Worm (Caenorhabditis elegans) whole organism, L4 larva: ENCODE results near the gene Y54G2A.44.
A peak's percentile ranks its signal among the peaks of the same experiment; 100 is the strongest.
"Not testable (repeated sequence)": the region's sequence is repeated elsewhere in the genome, so short reads cannot be mapped to it uniquely, and the experiment has no call there.

Experiments used
- D1046.2 ChIP-seq: fragments of 200-800 bp; sonication (Bioruptor generic); IDR thresholded peaks from 2 replicates; pipeline ENCODE4 v1.3.6; 2022; ENCODE audit warnings: missing genetic modification characterization, missing compliant biosample characterization
- F44E2.7 ChIP-seq: fragments of 200-800 bp; sonication (Bioruptor generic); IDR thresholded peaks from 2 replicates; pipeline ENCODE4 v2.1.2; 2022; ENCODE audit warnings: missing genetic modification characterization, missing compliant biosample characterization
- T20F7.1 ChIP-seq: fragments of 200-800 bp; sonication (Bioruptor generic); optimal IDR thresholded peaks from 2 replicates; lab custom pipeline; 2018; ENCODE audit warnings: mild to moderate bottlenecking, missing genetic modification characterization, missing compliant biosample characterization
- Y105C5A.15 ChIP-seq: fragments of 200-800 bp; sonication (Bioruptor generic); IDR thresholded peaks from 2 replicates; pipeline ENCODE4 v1.3.6; 2022; ENCODE audit warnings: missing genetic modification characterization, missing compliant biosample characterization
- Y75B8A.6 ChIP-seq: fragments of 200-800 bp; sonication (Bioruptor generic); IDR thresholded peaks from 2 replicates; pipeline ENCODE4 v1.3.6; 2022; ENCODE audit warnings: missing genetic modification reagents, missing genetic modification characterization, missing compliant biosample characterization
- ZK546.5 ChIP-seq, 2 experiments: sonication (generic microtip); optimal IDR thresholded peaks; 2 replicates each; lab custom pipeline; 2017; ENCODE audit warnings: missing biosample characterization in 2 of 2, missing genetic modification characterization in 2 of 2
- aha-1 ChIP-seq: fragments of 150-350 bp; peaks from one replicate; lab custom pipeline; 2014; ENCODE audit warnings: missing biosample characterization, missing genetic modification characterization
- ceh-20 ChIP-seq: fragments of 200-800 bp; sonication (Bioruptor generic); IDR thresholded peaks from 2 replicates; pipeline ENCODE4 v1.3.6; 2022; ENCODE audit warnings: missing genetic modification reagents, missing genetic modification characterization, missing compliant biosample characterization
- ceh-44 ChIP-seq: fragments of 200-800 bp; sonication (Bioruptor generic); IDR thresholded peaks from 2 replicates; pipeline ENCODE4 v1.3.6; 2022; ENCODE audit warnings: missing genetic modification reagents, missing genetic modification characterization, missing compliant biosample characterization
- ctbp-1 ChIP-seq: fragments of 200-800 bp; sonication (Bioruptor generic); IDR thresholded peaks from 2 replicates; pipeline ENCODE4 v1.3.6; 2022; ENCODE audit warnings: missing genetic modification reagents, missing genetic modification characterization, missing compliant biosample characterization
- daf-19 ChIP-seq: fragments of 200-800 bp; sonication (Bioruptor generic); conservative IDR thresholded peaks from 2 replicates; pipeline ENCODE4 v1.3.6; 2022; ENCODE audit warnings: missing genetic modification characterization, missing compliant biosample characterization
- egl-43 ChIP-seq: fragments of 200-800 bp; sonication (Bioruptor generic); IDR thresholded peaks from 2 replicates; pipeline ENCODE4 v1.3.6; 2022; ENCODE audit warnings: missing genetic modification reagents, missing genetic modification characterization, missing compliant biosample characterization
- fkh-10 ChIP-seq: fragments of 150-350 bp; optimal IDR thresholded peaks from 2 replicates; lab custom pipeline; 2014; ENCODE audit warnings: missing biosample characterization, missing genetic modification reagents, missing genetic modification characterization
- lin-1 ChIP-seq: fragments of 200-800 bp; sonication (Bioruptor generic); IDR thresholded peaks from 2 replicates; pipeline ENCODE4 v1.3.6; 2022; ENCODE audit warnings: missing genetic modification reagents, missing genetic modification characterization, missing compliant biosample characterization
- lin-15B ChIP-seq: fragments of 150-350 bp; sonication (generic microtip); optimal IDR thresholded peaks from 3 replicates; lab custom pipeline; 2014; ENCODE audit warnings: missing biosample characterization, missing genetic modification characterization
- lin-29 ChIP-seq: fragments of 200-800 bp; sonication (Bioruptor generic); IDR thresholded peaks from 2 replicates; pipeline ENCODE4 v1.3.6; 2022; ENCODE audit warnings: missing genetic modification reagents, missing genetic modification characterization, missing compliant biosample characterization
- lin-38 ChIP-seq: fragments of 200-800 bp; sonication (Bioruptor generic); IDR thresholded peaks from 2 replicates; pipeline ENCODE4 v1.3.6; 2022; ENCODE audit warnings: missing genetic modification reagents, missing genetic modification characterization, missing compliant biosample characterization
- madf-5 ChIP-seq, 2 experiments: fragments of 200-800 bp; sonication (Bioruptor generic); IDR thresholded peaks; 2 replicates each; pipeline ENCODE4 v1.3.6; 2022; ENCODE audit warnings: missing compliant biosample characterization in 2 of 2, missing genetic modification characterization in 2 of 2
- mdt-29 ChIP-seq: fragments of 200-800 bp; sonication (Bioruptor generic); IDR thresholded peaks from 2 replicates; pipeline ENCODE4 v1.3.6; 2022; ENCODE audit warnings: missing genetic modification reagents, missing genetic modification characterization, missing compliant biosample characterization
- mep-1 ChIP-seq: fragments of 150-350 bp; sonication (generic microtip); optimal IDR thresholded peaks from 3 replicates; lab custom pipeline; 2014; ENCODE audit warnings: missing biosample characterization, missing genetic modification characterization
- nhr-102 ChIP-seq: sonication (generic microtip); optimal IDR thresholded peaks from 2 replicates; lab custom pipeline; 2016; ENCODE audit warnings: mild to moderate bottlenecking, missing genetic modification characterization, moderate library complexity, missing compliant biosample characterization
- nhr-28 ChIP-seq: fragments of 150-350 bp; optimal IDR thresholded peaks from 2 replicates; lab custom pipeline; 2014; ENCODE audit warnings: missing biosample characterization, missing genetic modification characterization
- nhr-41 ChIP-seq: fragments of 200-800 bp; sonication (Bioruptor generic); IDR thresholded peaks from 2 replicates; pipeline ENCODE4 v1.3.6; 2022; ENCODE audit warnings: missing genetic modification reagents, missing genetic modification characterization, missing compliant biosample characterization
- pha-4 ChIP-seq, 2 experiments: fragments of 150-350 bp in 1 of 2; fragments of 200-800 bp in 1 of 2; sonication (Bioruptor generic) in 1 of 2; IDR thresholded peaks in 1 of 2; optimal IDR thresholded peaks in 1 of 2; 2 replicates each; pipeline versions ENCODE4 v1.3.6 to Lab custom; 2014 to 2022; ENCODE audit warnings: missing genetic modification characterization in 2 of 2, missing genetic modification reagents in 2 of 2, missing biosample characterization in 1 of 2, missing compliant biosample characterization in 1 of 2
- pqm-1 ChIP-seq: sonication (generic microtip); optimal IDR thresholded peaks from 2 replicates; lab custom pipeline; 2017; ENCODE audit warnings: missing biosample characterization, missing genetic modification characterization
- saeg-2 ChIP-seq: fragments of 200-800 bp; sonication (Bioruptor generic); IDR thresholded peaks from 2 replicates; pipeline ENCODE4 v1.3.6; 2022; ENCODE audit warnings: missing genetic modification reagents, missing genetic modification characterization, missing compliant biosample characterization
- sdz-12 ChIP-seq: fragments of 200-800 bp; sonication (Bioruptor generic); optimal IDR thresholded peaks from 2 replicates; lab custom pipeline; 2018; ENCODE audit warnings: mild to moderate bottlenecking, missing genetic modification characterization, missing compliant biosample characterization
- snpc-1.2 ChIP-seq: fragments of 200-800 bp; sonication (Bioruptor generic); IDR thresholded peaks from 2 replicates; pipeline ENCODE4 v1.3.6; 2022; ENCODE audit warnings: missing genetic modification reagents, missing genetic modification characterization, missing compliant biosample characterization
- snpc-4 ChIP-seq: fragments of 150-350 bp; optimal IDR thresholded peaks from 2 replicates; lab custom pipeline; 2014; ENCODE audit warnings: missing biosample characterization, missing genetic modification characterization
- unc-130 ChIP-seq: sonication (generic microtip); optimal IDR thresholded peaks from 2 replicates; lab custom pipeline; 2016; ENCODE audit warnings: missing genetic modification reagents, missing genetic modification characterization, missing compliant biosample characterization
- unc-62 ChIP-seq, 3 experiments: fragments of 150-350 bp in 1 of 3; sonication (generic microtip); optimal IDR thresholded peaks in 2 of 3; peaks in 1 of 3; 1 replicate in 1 of 3; 2 replicates in 2 of 3; lab custom pipeline; 2014 to 2017; ENCODE audit warnings: missing biosample characterization in 3 of 3, missing genetic modification characterization in 3 of 3, missing genetic modification reagents in 3 of 3, missing genotype in 1 of 3
- vab-7 ChIP-seq: fragments of 200-800 bp; sonication (Bioruptor generic); IDR thresholded peaks from 2 replicates; pipeline ENCODE4 v1.3.6; 2022; ENCODE audit warnings: missing genetic modification reagents, missing genetic modification characterization, missing compliant biosample characterization
- zfp-3 ChIP-seq: fragments of 200-800 bp; sonication (Bioruptor generic); conservative IDR thresholded peaks from 2 replicates; pipeline ENCODE4 v1.3.6; 2022; ENCODE audit warnings: missing genetic modification reagents, missing genetic modification characterization, missing compliant biosample characterization
- zip-2 ChIP-seq: fragments of 150-350 bp; optimal IDR thresholded peaks from 2 replicates; lab custom pipeline; 2014; ENCODE audit warnings: missing biosample characterization, missing genetic modification characterization

Y54G2A.44 gene

DNA sequence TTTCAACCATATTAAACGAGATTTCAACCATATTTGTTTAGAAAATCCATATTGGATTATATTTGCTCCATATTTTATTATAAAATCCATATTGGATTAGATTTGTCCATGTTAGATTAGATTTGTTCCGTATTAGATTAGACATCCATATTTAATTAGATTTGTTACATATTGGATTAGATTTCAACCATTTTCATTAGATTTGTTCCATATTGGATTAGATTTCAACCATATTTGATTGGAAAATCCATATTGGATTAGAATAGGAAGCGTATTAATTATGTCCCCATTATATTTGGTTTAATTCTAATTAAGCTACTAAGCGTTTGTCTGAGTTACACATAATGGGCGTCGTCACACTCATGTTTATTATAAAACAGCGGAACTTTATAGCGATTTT is at the start of gene Y54G2A.44:
Gene Y54G2A.44, plus strand, starts transcription at position 301 of the 400 bp plus-strand sequence.
- not testable (repeated sequence) for TF ChIP-seq pqm-1 (tag; lab: Kevin White, UChicago); Y75B8A.6; egl-43 (GFP tag; lab: Robert Waterston, UW)

DNA sequence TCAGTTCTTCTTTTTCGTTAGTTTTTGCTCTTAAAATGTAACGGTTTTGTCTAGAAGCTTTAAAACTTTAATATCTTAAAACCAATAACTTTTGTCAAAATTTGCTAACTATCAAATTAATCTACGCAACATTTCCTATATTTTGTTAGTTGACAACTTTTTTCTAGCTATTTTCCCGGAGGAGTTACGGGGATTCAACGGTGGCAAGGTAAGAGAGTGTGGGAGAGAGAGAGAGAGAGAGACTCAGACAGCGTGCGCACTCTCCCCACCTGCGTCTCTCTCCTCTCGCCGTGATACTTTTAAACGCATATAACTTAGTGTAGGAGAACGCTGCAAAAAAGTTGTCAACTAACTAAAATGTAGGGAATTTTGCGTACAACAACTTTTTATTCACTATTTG is 48.1 kb upstream of the Y54G2A.44 start:
- TF ChIP-seq lin-29 (no peak), ZK546.5 (tag; optimal IDR thresholded peaks at IDR 0.05; lab: Kevin White, UChicago) (no peak), F44E2.7 (GFP tag; lab: Robert Waterston, UW) (no peak), fkh-10 (GFP tag; lab: Kevin White, UChicago) (no peak), sdz-12 (GFP tag; lab: Kevin White, UChicago) (no peak), snpc-4 (no peak), T20F7.1 (GFP tag; lab: Kevin White, UChicago) (no peak), nhr-41 (no peak), vab-7 (GFP tag; lab: Robert Waterston, UW) (no peak), ceh-44 (GFP tag; lab: Robert Waterston, UW) (no peak), mep-1 (tag; lab: Kevin White, UChicago) (no peak), pqm-1 (tag; lab: Kevin White, UChicago) (no peak), nhr-102 (tag; lab: Kevin White, UChicago) (no peak), ctbp-1 (GFP tag; lab: Robert Waterston, UW) (no peak), daf-19 (GFP tag; lab: Robert Waterston, UW) (no peak), nhr-28 (tag; lab: Kevin White, UChicago) (no peak), lin-15B (tag; lab: Kevin White, UChicago) (no peak), unc-130 (GFP tag; lab: Kevin White, UChicago) (no peak), Y75B8A.6 (no peak), ceh-20 (GFP tag; lab: Robert Waterston, UW) (no peak)

DNA sequence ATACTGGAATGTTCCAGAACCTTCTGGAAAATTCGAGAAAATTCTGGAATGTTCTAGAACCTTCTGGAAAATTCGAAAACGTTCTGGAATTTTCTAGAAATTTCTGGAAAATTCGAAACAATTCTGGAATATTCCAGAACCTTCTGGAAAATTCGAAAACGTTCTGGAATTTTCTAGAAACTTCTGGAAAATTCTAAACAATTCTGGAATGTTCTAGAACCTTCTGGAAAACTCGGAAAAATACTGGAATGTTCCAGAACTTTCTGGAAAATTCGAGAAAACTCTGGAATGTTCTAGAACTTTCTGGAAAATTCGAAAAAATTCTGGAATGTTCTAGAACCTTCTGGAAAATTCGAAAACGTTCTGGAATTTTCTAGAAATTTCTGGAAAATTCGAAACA is 46.2 kb upstream of the Y54G2A.44 start:
- peak; percentile 65 for TF ChIP-seq pha-4 (GFP tag; IDR thresholded peaks at IDR 0.05; lab: Robert Waterston, UW)
- not testable (repeated sequence) for TF ChIP-seq pha-4 (tag; optimal IDR thresholded peaks at IDR 0.05; lab: Kevin White, UChicago)
- peak in 1 of 2 experiments; percentile 46; a peak in 1 of 4 replicates for TF ChIP-seq madf-5 (GFP tag; IDR thresholded peaks at IDR 0.05; lab: Robert Waterston, UW)
- peak; percentile 91 for TF ChIP-seq mdt-29
- TF ChIP-seq lin-38 (GFP tag; lab: Robert Waterston, UW), result peak; percentile 43; the same call in 1 of the 2 replicates
- peak; percentile 79; the same call in 1 of the 2 replicates for TF ChIP-seq Y105C5A.15
- TF ChIP-seq ctbp-1 (GFP tag; lab: Robert Waterston, UW), result peak; percentile 64
- TF ChIP-seq snpc-1.2, result 0 out of 2 replicates have a peak, but pooled peaks have one; percentile 51

DNA sequence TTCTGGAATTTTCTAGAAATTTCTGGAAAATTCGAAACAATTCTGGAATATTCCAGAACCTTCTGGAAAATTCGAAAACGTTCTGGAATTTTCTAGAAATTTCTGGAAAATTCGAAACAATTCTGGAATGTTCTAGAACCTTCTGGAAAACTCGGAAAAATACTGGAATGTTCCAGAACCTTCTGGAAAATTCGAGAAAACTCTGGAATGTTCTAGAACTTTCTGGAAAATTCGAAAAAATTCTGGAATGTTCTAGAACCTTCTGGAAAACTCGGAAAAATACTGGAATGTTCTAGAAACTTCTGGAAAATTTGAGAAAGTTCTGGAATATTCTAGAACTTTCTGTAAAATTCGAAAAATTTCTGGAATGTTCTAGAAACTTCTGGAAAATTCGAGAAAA is 45.6 kb upstream of the Y54G2A.44 start:
- 0 out of 2 replicates have a peak, but pooled peaks have one; percentile 34 for TF ChIP-seq zfp-3 (GFP tag; lab: Robert Waterston, UW)
- peak; percentile 57; the same call in 1 of the 2 replicates for TF ChIP-seq egl-43 (GFP tag; lab: Robert Waterston, UW)
- peak; percentile 59; the same call in 1 of the 2 replicates for TF ChIP-seq saeg-2 (GFP tag; lab: Robert Waterston, UW)
- TF ChIP-seq lin-1, result peak; percentile 54; the same call in 1 of the 2 replicates
- TF ChIP-seq madf-5 (GFP tag; IDR thresholded peaks at IDR 0.05; lab: Robert Waterston, UW), result 0 out of 4 replicates have a peak, but pooled peaks of 1 of the 2 experiments have one; percentile 21
- 0 out of 2 replicates have a peak, but pooled peaks have one; percentile 56 for TF ChIP-seq D1046.2
- peak; percentile 92 for TF ChIP-seq Y105C5A.15
- TF ChIP-seq ctbp-1 (GFP tag; lab: Robert Waterston, UW), result peak; percentile 54; the same call in 1 of the 2 replicates
- peak; percentile 89 for TF ChIP-seq mdt-29
- TF ChIP-seq lin-38 (GFP tag; lab: Robert Waterston, UW), result peak; percentile 59
- TF ChIP-seq, all 104 proteins: peak for 10; not testable (repeated sequence) for 94

- peak in 1 of 2 experiments; percentile 66 for TF ChIP-seq unc-62 (GFP tag; optimal IDR thresholded peaks at IDR 0.05 in 1 of 2; lab: Kevin White, UChicago)
- TF ChIP-seq unc-62 (tag; optimal IDR thresholded peaks at IDR 0.05; lab: Kevin White, UChicago), result no peak
- TF ChIP-seq aha-1 (tag; lab: Kevin White, UChicago), result peak; percentile 59
- TF ChIP-seq zip-2 (tag; lab: Kevin White, UChicago), result no peak
These were observed 43.6 kb upstream of the Y54G2A.44 start for ce11 chrIV:2758079-2758478.
